Worm (Caenorhabditis elegans) whole organism, L4/young adult: ENCODE results near the gene F13H10.5.

Source experiments
- W03F9.2 ChIP-seq: fragments of 150-350 bp; optimal IDR thresholded peaks from 2 replicates; lab custom pipeline; 2014; ENCODE audit warnings: missing biosample characterization, missing genetic modification characterization
- him-1 ChIP-seq: sonication (generic microtip); optimal IDR thresholded peaks from 2 replicates; lab custom pipeline; 2016; ENCODE audit warnings: missing genotype, missing genetic modification reagents, missing genetic modification characterization, missing compliant biosample characterization

DNA sequence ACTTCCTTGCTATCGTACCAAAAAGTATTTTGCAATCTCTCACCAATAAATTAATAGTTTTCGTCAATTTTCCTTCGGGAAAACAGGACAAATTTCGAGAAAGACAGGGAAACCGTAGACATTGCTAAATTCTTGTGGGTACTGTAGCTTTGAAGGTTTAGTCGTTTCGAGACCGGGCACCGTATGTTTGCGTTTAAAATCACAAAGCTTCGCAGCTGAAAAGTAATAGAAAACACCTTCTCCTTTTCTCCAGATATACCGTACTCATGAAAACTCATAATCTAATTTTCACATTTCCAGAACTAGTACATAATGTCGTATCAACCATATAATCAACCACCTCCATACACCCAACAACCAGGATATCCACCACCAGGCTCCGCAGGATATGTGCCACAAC, 18.2 kb downstream of the F13H10.5 start, which contains the start of gene F13H10.6:
- no peak for TF ChIP-seq him-1 (tag; lab: Kevin White, UChicago)
- TF ChIP-seq W03F9.2 (tag; lab: Kevin White, UChicago) = no peak
